Worm (Caenorhabditis elegans) whole organism, L3 larva: Measurements from ENCODE around the gene srg-16.

Source experiments
- ZK546.5 ChIP-seq: sonication (generic microtip); optimal IDR thresholded peaks from 2 replicates; lab custom pipeline; 2017; ENCODE audit warnings: missing biosample characterization, missing genetic modification characterization
- elt-2 ChIP-seq: sonication (generic microtip); optimal IDR thresholded peaks from 2 replicates; lab custom pipeline; 2016; ENCODE audit warnings: missing genetic modification reagents, mild to moderate bottlenecking, missing genetic modification characterization, missing compliant biosample characterization
- nhr-11 ChIP-seq: fragments of 150-350 bp; optimal IDR thresholded peaks from 2 replicates; lab custom pipeline; 2014; ENCODE audit warnings: missing biosample characterization, missing genetic modification characterization
- nhr-237 ChIP-seq: fragments of 150-350 bp; optimal IDR thresholded peaks from 2 replicates; lab custom pipeline; 2014; ENCODE audit warnings: missing biosample characterization, missing genetic modification characterization
- snpc-4 ChIP-seq: fragments of 150-350 bp; optimal IDR thresholded peaks from 2 replicates; lab custom pipeline; 2014; ENCODE audit warnings: missing biosample characterization, missing genetic modification characterization
- unc-62 ChIP-seq: fragments of 150-350 bp; sonication (generic microtip); optimal IDR thresholded peaks from 4 replicates; lab custom pipeline; 2014; ENCODE audit warnings: missing biosample characterization, missing genetic modification reagents, missing genetic modification characterization

- TF ChIP-seq elt-2 (tag; lab: Kevin White, UChicago) (no peak), nhr-11 (tag; lab: Kevin White, UChicago) (no peak), ZK546.5 (no peak), snpc-4 (tag; lab: Kevin White, UChicago) (no peak), unc-62 (GFP tag; lab: Kevin White, UChicago) (no peak), nhr-237 (tag; lab: Kevin White, UChicago) (no peak)
Observed at ce11 chrII:12507038-12507437, 40.1 kb downstream of the srg-16 start, which contains the start of gene srh-68.
